Fruit fly (Drosophila melanogaster): Measurements from ENCODE around the gene Hers.

Gene Hers

DNA sequence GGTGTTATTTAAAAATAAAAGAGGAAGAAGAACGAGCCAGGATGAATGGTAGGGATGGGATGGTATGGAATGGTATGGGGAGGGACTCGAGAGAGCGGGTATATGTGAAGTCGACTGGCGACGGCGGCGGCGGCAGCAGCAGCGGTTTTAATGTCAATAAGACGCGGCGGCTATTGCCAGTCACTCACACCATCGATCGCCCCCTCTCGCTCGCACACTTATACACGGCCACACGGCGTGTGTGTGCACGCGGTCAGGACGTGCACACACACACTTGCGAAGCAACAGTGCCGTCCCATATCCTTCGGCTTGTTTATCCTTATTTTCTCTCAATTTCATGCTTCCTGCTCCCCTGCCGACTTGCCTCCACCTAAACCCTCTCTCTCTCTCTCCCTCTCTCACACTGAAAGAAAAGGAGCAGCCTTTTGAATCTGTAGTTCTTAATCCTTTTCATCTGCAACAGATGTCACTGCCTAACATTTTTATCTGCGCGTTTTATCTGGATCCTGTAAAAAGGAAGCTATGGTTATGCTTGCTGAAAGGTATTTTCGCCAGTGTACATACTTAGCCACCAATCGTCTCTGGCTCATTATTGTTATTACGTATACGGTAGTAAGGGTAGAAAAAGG, 23.3 kb downstream of the Hers start (continued):
- TF ChIP-seq CG10147 (GFP tag; optimal IDR thresholded peaks at IDR 0.05) (peak; percentile 78), CG2875 (GFP tag; optimal IDR thresholded peaks at IDR 0.05) (peak; percentile 56), al (GFP tag; IDR thresholded peaks at IDR 0.05) (peak; percentile 71), CG7271 (tag; optimal IDR thresholded peaks at IDR 0.05) (peak; percentile 14), CG11398 (GFP tag; optimal IDR thresholded peaks at IDR 0.05) (peak; percentile 83), CG12104 (GFP tag; optimal IDR thresholded peaks at IDR 0.05) (peak; percentile 59), caup (GFP tag; optimal IDR thresholded peaks at IDR 0.05; ENCODE audit: severe bottlenecking) (peak; percentile 84), dimm (GFP tag; IDR thresholded peaks at IDR 0.05) (peak; percentile 63), CG13123 (GFP tag; optimal IDR thresholded peaks at IDR 0.05) (peak; percentile 66), CG10959 (GFP tag; IDR thresholded peaks at IDR 0.05) (peak; percentile 86), CG9876 (GFP tag; optimal IDR thresholded peaks at IDR 0.05) (peak; percentile 87), Side (GFP tag; optimal IDR thresholded peaks at IDR 0.05) (peak; percentile 89), B-H1 (GFP tag; IDR thresholded peaks at IDR 0.05) (peak; percentile 70), Lhr (GFP tag; optimal IDR thresholded peaks at IDR 0.05) (peak; percentile 48), Rx (GFP tag; IDR thresholded peaks at IDR 0.05) (peak; percentile 76), CG3726 (GFP tag; IDR thresholded peaks at IDR 0.05) (peak; percentile 80; the same call in 1 of the 3 replicates), NK7.1 (GFP tag; optimal IDR thresholded peaks at IDR 0.05) (peak; percentile 69), sima (GFP tag; optimal IDR thresholded peaks at IDR 0.05) (peak; percentile 68), D19A (tag; optimal IDR thresholded peaks at IDR 0.05) (peak; percentile 76), Pdp1 (GFP tag; optimal IDR thresholded peaks at IDR 0.05) (peak; percentile 77 to 91), Optix (GFP tag; IDR thresholded peaks at IDR 0.05) (peak; percentile 79; the same call in 2 of the 3 replicates), CG6689 (GFP tag; IDR thresholded peaks at IDR 0.05) (peak; percentile 69), prd (optimal IDR thresholded peaks at IDR 0.05) (no peak), prd (GFP tag; IDR thresholded peaks at IDR 0.05) (peak; percentile 94), amos (GFP tag; IDR thresholded peaks at IDR 0.05; ENCODE audit: partially characterized antibody) (no peak), nerfin-1 (tag; optimal IDR thresholded peaks at IDR 0.05) (peak; percentile 61), CG32767 (GFP tag; IDR thresholded peaks at IDR 0.05) (peak; percentile 70; the same call in 1 of the 2 replicates), CG16779 (GFP tag; IDR thresholded peaks at IDR 0.05) (peak; percentile 53; the same call in 1 of the 2 replicates), pho (GFP tag; optimal IDR thresholded peaks at IDR 0.05) (peak; percentile 87), CG17328 (GFP tag; IDR thresholded peaks at IDR 0.05) (peak; percentile 87), stwl (tag; optimal IDR thresholded peaks at IDR 0.05) (peak; percentile 31), CG4854 (GFP tag; optimal IDR thresholded peaks at IDR 0.05) (peak; percentile 60), vfl (GFP tag; optimal IDR thresholded peaks at IDR 0.05) (peak; percentile 72), CG15269 (tag; optimal IDR thresholded peaks at IDR 0.05) (peak; percentile 86), CG34422 (GFP tag; IDR thresholded peaks at IDR 0.05) (peak; percentile 89), Mes4 (GFP tag; optimal IDR thresholded peaks at IDR 0.05) (peak; percentile 68), NC2β (GFP tag; optimal IDR thresholded peaks at IDR 0.05) (peak; percentile 87), CG13296 (GFP tag; optimal IDR thresholded peaks at IDR 0.05) (peak; percentile 67), kni (GFP tag; optimal IDR thresholded peaks at IDR 0.05) (no peak), HLH54F (GFP tag; optimal IDR thresholded peaks at IDR 0.05) (peak; percentile 87), CG2678 (tag; optimal IDR thresholded peaks at IDR 0.05) (peak; percentile 87), CG1792 (GFP tag; optimal IDR thresholded peaks at IDR 0.05) (peak; percentile 76), zfh2 (GFP tag; optimal IDR thresholded peaks at IDR 0.05) (peak; percentile 79), corto (GFP tag; optimal IDR thresholded peaks at IDR 0.05) (peak; percentile 12), CG30403 (GFP tag; optimal IDR thresholded peaks at IDR 0.05) (peak; percentile 84), knrl (GFP tag; IDR thresholded peaks at IDR 0.05; ENCODE audit: partially characterized antibody) (no peak), row (GFP tag; IDR thresholded peaks at IDR 0.05) (peak; percentile 88), Med (GFP tag) (peak; percentile 98), CG7786 (GFP tag; optimal IDR thresholded peaks at IDR 0.05) (peak; percentile 90), CG34224 (GFP tag; IDR thresholded peaks at IDR 0.05; ENCODE audit: partially characterized antibody) (no peak)
